Worm (Caenorhabditis elegans) whole organism, young adult: Measurements from ENCODE around the gene F17C11.6.

ENCODE experiments used
- B0336.3 ChIP-seq: fragments of 200-800 bp; sonication (Bioruptor generic); IDR thresholded peaks from 2 replicates; pipeline ENCODE4 v1.3.6; 2022; ENCODE audit warnings: missing genetic modification characterization, missing compliant biosample characterization
- F23B12.7 ChIP-seq: sonication (generic microtip); optimal IDR thresholded peaks from 2 replicates; lab custom pipeline; 2017; ENCODE audit warnings: missing genetic modification characterization, mild to moderate bottlenecking, missing compliant biosample characterization, antibody characterized with exemption, moderate library complexity; ENCODE audit not compliant: insufficient read depth
- F55B11.4 ChIP-seq: sonication (generic microtip); optimal IDR thresholded peaks from 2 replicates; lab custom pipeline; 2016; ENCODE audit warnings: missing compliant biosample characterization, missing genetic modification characterization, borderline replicate concordance; ENCODE audit not compliant: insufficient read depth
- K11D2.4 ChIP-seq: fragments of 200-800 bp; sonication (Bioruptor generic); IDR thresholded peaks from 2 replicates; pipeline ENCODE4 v1.3.6; 2022; ENCODE audit warnings: missing genetic modification reagents, missing genetic modification characterization, missing compliant biosample characterization
- akir-1 ChIP-seq: fragments of 200-800 bp; sonication (Bioruptor generic); optimal IDR thresholded peaks from 2 replicates; lab custom pipeline; 2018; ENCODE audit warnings: mild to moderate bottlenecking, missing genetic modification characterization, moderate library complexity, missing compliant biosample characterization
- aptf-2 ChIP-seq: fragments of 200-800 bp; sonication (Bioruptor generic); conservative IDR thresholded peaks from 2 replicates; pipeline ENCODE4 v1.3.6; 2022; ENCODE audit warnings: missing genetic modification reagents, missing genetic modification characterization, missing compliant biosample characterization
- attf-5 ChIP-seq: fragments of 200-800 bp; sonication (Bioruptor generic); optimal IDR thresholded peaks from 2 replicates; lab custom pipeline; 2018; ENCODE audit warnings: mild to moderate bottlenecking, missing genetic modification characterization, missing compliant biosample characterization
- ccch-3 ChIP-seq: fragments of 200-800 bp; sonication (Bioruptor generic); optimal IDR thresholded peaks from 2 replicates; lab custom pipeline; 2018; ENCODE audit warnings: mild to moderate bottlenecking, missing genetic modification characterization, missing compliant biosample characterization
- cebp-2 ChIP-seq: fragments of 200-800 bp; sonication (Bioruptor generic); IDR thresholded peaks from 2 replicates; pipeline ENCODE4 v1.3.6; 2022; ENCODE audit warnings: missing genetic modification characterization, missing compliant biosample characterization
- ceh-40 ChIP-seq: fragments of 200-800 bp; sonication (Bioruptor generic); IDR thresholded peaks from 2 replicates; pipeline ENCODE4 v1.3.6; 2022; ENCODE audit warnings: missing genetic modification characterization, missing compliant biosample characterization
- ceh-58 ChIP-seq: fragments of 200-800 bp; sonication (Bioruptor generic); IDR thresholded peaks from 2 replicates; pipeline ENCODE4 v1.3.6; 2022; ENCODE audit warnings: missing genetic modification characterization, missing compliant biosample characterization
- die-1 ChIP-seq: sonication (generic microtip); optimal IDR thresholded peaks from 2 replicates; lab custom pipeline; 2016; ENCODE audit warnings: missing genotype, mild to moderate bottlenecking, missing genetic modification characterization, missing compliant biosample characterization
- dox-1 ChIP-seq: fragments of 200-800 bp; sonication (Bioruptor generic); IDR thresholded peaks from 2 replicates; pipeline ENCODE4 v1.3.6; 2022; ENCODE audit warnings: missing genetic modification reagents, missing genetic modification characterization, missing compliant biosample characterization
- egl-18 ChIP-seq: fragments of 200-800 bp; sonication (Bioruptor generic); IDR thresholded peaks from 2 replicates; pipeline ENCODE4 v1.3.6; 2022; ENCODE audit warnings: missing genetic modification reagents, missing genetic modification characterization, missing compliant biosample characterization
- gei-17 ChIP-seq: fragments of 200-800 bp; sonication (Bioruptor generic); optimal IDR thresholded peaks from 2 replicates; lab custom pipeline; 2018; ENCODE audit warnings: mild to moderate bottlenecking, missing genetic modification characterization, missing compliant biosample characterization
- him-1 ChIP-seq: sonication (generic microtip); optimal IDR thresholded peaks from 2 replicates; lab custom pipeline; 2016; ENCODE audit warnings: missing genotype, missing genetic modification reagents, missing genetic modification characterization, missing compliant biosample characterization
- let-607 ChIP-seq, 2 experiments: fragments of 200-800 bp in 1 of 2; sonication (Bioruptor generic) in 1 of 2; sonication (generic microtip) in 1 of 2; optimal IDR thresholded peaks; 2 replicates each; lab custom pipeline; 2016 to 2018; ENCODE audit warnings: mild to moderate bottlenecking in 2 of 2, missing compliant biosample characterization in 2 of 2, missing genetic modification characterization in 2 of 2, moderate library complexity in 2 of 2, missing genotype in 1 of 2
- lin-54 ChIP-seq: fragments of 200-800 bp; sonication (Bioruptor generic); optimal IDR thresholded peaks from 2 replicates; lab custom pipeline; 2018; ENCODE audit warnings: mild to moderate bottlenecking, missing genetic modification characterization, missing compliant biosample characterization
- nfya-1 ChIP-seq: sonication (generic microtip); optimal IDR thresholded peaks from 2 replicates; lab custom pipeline; 2017; ENCODE audit warnings: antibody characterized with exemption, missing compliant biosample characterization, missing genetic modification characterization, borderline replicate concordance; ENCODE audit not compliant: insufficient read depth
- nfyb-1 ChIP-seq: fragments of 200-800 bp; sonication (Bioruptor generic); IDR thresholded peaks from 2 replicates; pipeline ENCODE4 v1.3.6; 2022; ENCODE audit warnings: missing genetic modification reagents, missing genetic modification characterization, missing compliant biosample characterization
- nhr-90 ChIP-seq: sonication (generic microtip); optimal IDR thresholded peaks from 2 replicates; lab custom pipeline; 2016; ENCODE audit warnings: missing genotype, mild to moderate bottlenecking, missing genetic modification characterization, missing compliant biosample characterization
- pbrm-1 ChIP-seq: fragments of 200-800 bp; sonication (Bioruptor generic); IDR thresholded peaks from 2 replicates; pipeline ENCODE4 v1.3.6; 2022; ENCODE audit warnings: missing genetic modification reagents, missing genetic modification characterization, missing compliant biosample characterization
- rcor-1 ChIP-seq: fragments of 200-800 bp; sonication (Bioruptor generic); IDR thresholded peaks from 2 replicates; pipeline ENCODE4 v1.3.6; 2022; ENCODE audit warnings: missing genetic modification reagents, missing genetic modification characterization, missing compliant biosample characterization
- rec-8 ChIP-seq, 2 experiments: sonication (generic microtip); optimal IDR thresholded peaks; 2 replicates each; lab custom pipeline; 2016; ENCODE audit warnings: mild to moderate bottlenecking in 2 of 2, missing genetic modification characterization in 2 of 2, missing genetic modification reagents in 2 of 2, missing genotype in 2 of 2, missing biosample characterization in 1 of 2, missing compliant biosample characterization in 1 of 2, moderate library complexity in 1 of 2
- repo-1 ChIP-seq: sonication (generic microtip); optimal IDR thresholded peaks from 2 replicates; lab custom pipeline; 2017; ENCODE audit warnings: mild to moderate bottlenecking, missing genetic modification characterization, missing compliant biosample characterization
- snpc-4 ChIP-seq, 5 experiments: fragments of 150-350 bp in 1 of 5; sonication (generic microtip) in 4 of 5; optimal IDR thresholded peaks; 2 replicates each; lab custom pipeline; 2014 to 2018; ENCODE audit warnings: missing genetic modification characterization in 5 of 5, missing biosample characterization in 3 of 5, antibody characterized with exemption in 2 of 5, mild to moderate bottlenecking in 2 of 5, missing compliant biosample characterization in 2 of 5, missing genotype in 2 of 5, moderate library complexity in 2 of 5, missing genetic modification reagents in 1 of 5
- tbp1 ChIP-seq: fragments of 200-800 bp; sonication (Bioruptor generic); optimal IDR thresholded peaks from 2 replicates; lab custom pipeline; 2018; ENCODE audit warnings: mild to moderate bottlenecking, missing genetic modification characterization, missing compliant biosample characterization
- unc-62 ChIP-seq: fragments of 150-350 bp; optimal IDR thresholded peaks from 2 replicates; lab custom pipeline; 2014; ENCODE audit warnings: missing biosample characterization, missing genetic modification reagents, missing genetic modification characterization
- zim-3 ChIP-seq: sonication (generic microtip); optimal IDR thresholded peaks from 2 replicates; lab custom pipeline; 2017; ENCODE audit warnings: mild to moderate bottlenecking, missing genetic modification characterization, moderate library complexity, missing compliant biosample characterization
- ztf-18 ChIP-seq: sonication (generic microtip); optimal IDR thresholded peaks from 2 replicates; lab custom pipeline; 2016; ENCODE audit warnings: missing genotype, mild to moderate bottlenecking, missing genetic modification characterization, missing compliant biosample characterization
- ztf-3 ChIP-seq: fragments of 200-800 bp; sonication (Bioruptor generic); optimal IDR thresholded peaks from 2 replicates; lab custom pipeline; 2018; ENCODE audit warnings: mild to moderate bottlenecking, missing genetic modification characterization, missing compliant biosample characterization

Gene F17C11.6

ce11 chrV:11000650-11001049 is 45.7 kb downstream of the F17C11.6 start, which contains the start of gene isy-1 (continued):
- TF ChIP-seq B0336.3 (GFP tag; lab: Robert Waterston, UW) (no peak), repo-1 (tag; lab: Kevin White, UChicago) (no peak), zim-3 (tag; lab: Kevin White, UChicago) (no peak), attf-5 (GFP tag; lab: Kevin White, UChicago) (peak; percentile 85), ztf-18 (tag; lab: Kevin White, UChicago) (no peak), tbp1 (GFP tag; lab: Kevin White, UChicago) (no peak), pbrm-1 (GFP tag; lab: Robert Waterston, UW) (no peak), rcor-1 (GFP tag; lab: Robert Waterston, UW) (no peak), nfyb-1 (GFP tag; lab: Robert Waterston, UW) (no peak), him-1 (tag; lab: Kevin White, UChicago) (peak; percentile 13), cebp-2 (GFP tag; lab: Robert Waterston, UW) (no peak), nfya-1 (no peak), die-1 (tag; lab: Kevin White, UChicago) (no peak), aptf-2 (GFP tag; lab: Robert Waterston, UW) (no peak), ceh-58 (GFP tag; lab: Robert Waterston, UW) (no peak), snpc-4 (GFP tag; optimal IDR thresholded peaks at IDR 0.05; lab: Kevin White, UChicago) (no peak), snpc-4 (tag; optimal IDR thresholded peaks at IDR 0.05; lab: Kevin White, UChicago) (peak in 1 of 4 experiments; percentile 53), unc-62 (GFP tag; lab: Kevin White, UChicago) (no peak), ccch-3 (GFP tag; lab: Kevin White, UChicago) (no peak), let-607 (tag; optimal IDR thresholded peaks at IDR 0.05; lab: Kevin White, UChicago) (no peak), F23B12.7 (peak; percentile 50), ceh-40 (GFP tag; lab: Robert Waterston, UW) (no peak), nhr-90 (tag; lab: Kevin White, UChicago) (no peak), rec-8 (tag; optimal IDR thresholded peaks at IDR 0.05; lab: Kevin White, UChicago) (no peak)

ce11 chrV:11002434-11002833 is 47.5 kb downstream of the F17C11.6 start, which contains the start of gene F53B7.4:
Gene F53B7.4, minus strand, starts transcription at chrV:11002534.
- TF ChIP-seq K11D2.4 (GFP tag; lab: Robert Waterston, UW), result no peak
- no peak for TF ChIP-seq dox-1 (GFP tag; lab: Robert Waterston, UW)
- TF ChIP-seq egl-18 (GFP tag; lab: Robert Waterston, UW), result no peak
- TF ChIP-seq gei-17, result no peak
- TF ChIP-seq lin-54 (GFP tag; lab: Kevin White, UChicago), result no peak
- TF ChIP-seq, all 124 proteins: peak for 0

ce11 chrV:11004094-11004493 is 49.2 kb downstream of the F17C11.6 start:
- TF ChIP-seq ztf-3 (GFP tag; lab: Kevin White, UChicago), result no peak
- no peak for TF ChIP-seq unc-62 (GFP tag; lab: Kevin White, UChicago)
- no peak for TF ChIP-seq akir-1 (GFP tag; lab: Kevin White, UChicago)
- no peak for TF ChIP-seq F55B11.4 (tag; lab: Kevin White, UChicago)
